Worm (Caenorhabditis elegans): Measurements from ENCODE around the gene F56C4.1.

DNA sequence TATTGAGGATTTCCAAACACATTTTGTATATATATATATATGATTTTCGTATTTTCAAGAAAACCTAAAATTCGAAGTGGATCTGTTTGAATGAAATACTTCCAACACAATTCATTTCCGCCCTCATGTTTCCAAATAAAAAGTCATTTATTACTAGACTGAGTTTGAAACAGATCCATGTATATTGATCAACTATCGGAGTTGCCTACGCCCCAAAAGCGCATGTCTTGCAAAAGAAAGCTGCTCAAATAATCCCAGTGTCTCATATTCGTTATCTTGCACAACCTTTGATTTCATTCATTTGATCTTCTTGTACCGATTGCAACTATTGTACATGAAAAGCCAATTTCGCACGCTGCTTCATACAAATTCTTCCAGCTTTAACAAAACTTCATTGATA, 34.1 kb upstream of the F56C4.1 start, which contains the start of gene R09H10.2:
- TF ChIP-seq sptf-1 (tag; optimal IDR thresholded peaks at IDR 0.05) = no peak
- TF ChIP-seq lin-32 (GFP tag; optimal IDR thresholded peaks at IDR 0.05) = no peak
- no peak for TF ChIP-seq unc-62 (GFP tag; optimal IDR thresholded peaks at IDR 0.05)
- no peak for TF ChIP-seq pha-4 (tag; optimal IDR thresholded peaks at IDR 0.05)
- no peak for TF ChIP-seq drap-1 (GFP tag; optimal IDR thresholded peaks at IDR 0.05)
- TF ChIP-seq ceh-83 (GFP tag; optimal IDR thresholded peaks at IDR 0.05) = no peak
- TF ChIP-seq nhr-237 (tag; optimal IDR thresholded peaks at IDR 0.05) = no peak
- TF ChIP-seq nhr-28 (tag; optimal IDR thresholded peaks at IDR 0.05) = no peak
- no peak for TF ChIP-seq lin-13 (tag; optimal IDR thresholded peaks at IDR 0.05)

Measured in whole organism, mixed stage, embryonic.